Fruit fly (Drosophila melanogaster) Kc167 (cell line): ENCODE measurements around the gene Kmn1.

Experiments
- h ChIP-seq: fragments of >200 bp; optimal IDR thresholded peaks from 3 replicates; lab custom pipeline; 2018; ENCODE audit warnings: missing external identifiers
- insv ChIP-seq: fragments of >200 bp; optimal IDR thresholded peaks from 3 replicates; lab custom pipeline; 2018; ENCODE audit warnings: missing external identifiers
- ttk ChIP-seq: sonication (Bioruptor generic); optimal IDR thresholded peaks from 2 replicates; lab custom pipeline; 2017; ENCODE audit warnings: missing external identifiers

- TF ChIP-seq insv (lab: Kevin White, UChicago) (no peak), ttk (lab: Kevin White, UChicago) (no peak), h (lab: Kevin White, UChicago) (no peak)
Observed at dm6 chrX:11546941-11547340, 25.3 kb downstream of the Kmn1 start.
